Fruit fly (Drosophila melanogaster): Measurements from ENCODE around the gene Efhc1.1.

Gene Efhc1.1

DNA sequence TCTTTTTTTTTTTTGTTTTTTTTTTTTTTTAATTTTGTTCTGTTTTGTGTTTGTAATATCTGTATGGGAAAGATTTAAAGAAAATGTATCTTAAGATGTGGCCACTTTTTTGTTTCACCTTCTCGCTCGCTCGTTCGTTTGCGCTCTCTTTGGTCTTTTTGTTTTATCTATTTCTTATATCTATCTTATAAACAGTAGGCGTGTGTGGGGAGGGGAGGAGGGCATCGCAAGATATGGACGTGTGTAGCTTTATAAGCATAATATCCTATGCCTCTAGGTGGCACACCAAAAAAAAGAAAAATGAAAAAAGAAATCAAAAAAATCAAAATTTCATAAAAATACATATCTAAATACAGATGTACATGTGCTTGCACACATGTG is 29.1 kb upstream of the Efhc1.1 start:
- TF ChIP-seq esn (GFP tag; optimal IDR thresholded peaks at IDR 0.05) (no peak), eg (GFP tag; IDR thresholded peaks at IDR 0.05) (no peak), CG4318 (GFP tag; optimal IDR thresholded peaks at IDR 0.05) (no peak), salr (GFP tag; optimal IDR thresholded peaks at IDR 0.05) (peak in 1 of 2 experiments; percentile 10), fkh (GFP tag; optimal IDR thresholded peaks at IDR 0.05) (no peak), CG31627 (GFP tag; optimal IDR thresholded peaks at IDR 0.05) (no peak), CG7368 (GFP tag; optimal IDR thresholded peaks at IDR 0.05) (no peak)

DNA sequence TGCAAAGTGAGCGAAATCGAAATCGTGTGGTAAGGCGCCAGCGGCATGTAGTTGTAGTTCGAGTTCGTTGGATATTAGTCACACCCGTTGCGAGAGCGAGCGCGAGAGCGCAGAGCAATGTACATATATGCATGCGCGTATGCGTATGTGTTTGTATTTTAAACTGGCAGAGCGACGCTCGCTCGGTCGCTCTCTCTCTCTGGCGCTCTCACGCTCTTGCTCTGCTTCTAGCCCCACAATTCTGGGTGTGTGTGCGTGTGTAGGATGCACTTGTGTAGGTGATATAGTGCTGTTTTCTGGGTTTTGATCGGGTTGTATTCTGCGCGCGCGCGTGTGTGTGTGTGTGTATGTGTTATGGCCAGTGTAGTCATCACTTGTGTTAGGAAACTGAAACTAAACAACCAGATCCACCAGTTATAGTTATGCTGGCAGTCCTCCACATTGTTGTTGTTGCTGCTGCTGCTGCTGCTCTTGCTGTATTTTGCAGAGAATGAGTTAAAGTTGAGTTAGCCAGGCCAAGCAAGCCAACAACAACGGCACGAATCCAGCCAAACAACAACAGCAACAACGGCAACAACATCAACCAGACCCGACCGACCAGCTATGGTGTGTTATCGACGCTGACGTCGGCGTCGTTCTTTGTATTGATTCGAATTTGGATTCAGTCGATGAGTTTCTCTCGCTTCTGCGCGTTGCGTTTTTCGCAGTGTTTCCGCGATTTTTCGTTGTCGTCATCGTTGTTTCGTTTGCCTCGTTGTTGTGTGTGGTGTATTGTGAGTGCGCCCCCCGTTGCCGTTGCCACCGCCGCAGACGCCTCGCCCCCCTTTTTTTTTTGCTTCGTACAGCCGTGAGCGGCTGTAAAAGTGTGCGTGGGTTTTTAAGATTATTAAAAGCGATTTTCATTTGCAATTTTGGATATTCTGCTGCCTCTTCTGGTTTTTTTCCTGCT is 28.4 kb upstream of the Efhc1.1 start:
- TF ChIP-seq achi (GFP tag; optimal IDR thresholded peaks at IDR 0.05) = no peak
- no peak for TF ChIP-seq spab (GFP tag; optimal IDR thresholded peaks at IDR 0.05)
- no peak for TF ChIP-seq CG6276 (GFP tag; optimal IDR thresholded peaks at IDR 0.05)
- peak; percentile 61; the same call in 2 of the 3 replicates for TF ChIP-seq CG8119 (GFP tag; IDR thresholded peaks at IDR 0.05)
- TF ChIP-seq CG3919 (GFP tag; optimal IDR thresholded peaks at IDR 0.05) = no peak
- no peak for TF ChIP-seq acj6 (GFP tag; optimal IDR thresholded peaks at IDR 0.05)
- no peak for TF ChIP-seq dac (GFP tag; optimal IDR thresholded peaks at IDR 0.05)
- no peak for TF ChIP-seq CG1621 (tag; optimal IDR thresholded peaks at IDR 0.05)
- peak; percentile 44 for TF ChIP-seq svp (GFP tag)
- TF ChIP-seq CG6854 (GFP tag; optimal IDR thresholded peaks at IDR 0.05) = peak; percentile 56
- peak; percentile 62 for TF ChIP-seq CG6163 (GFP tag; IDR thresholded peaks at IDR 0.05)
- no peak for TF ChIP-seq CG10669 (GFP tag; optimal IDR thresholded peaks at IDR 0.05)
- TF ChIP-seq ss (GFP tag; optimal IDR thresholded peaks at IDR 0.05) = peak; percentile 2 to 11
- TF ChIP-seq vri (GFP tag; optimal IDR thresholded peaks at IDR 0.05) = peak; percentile 54
- no peak for TF ChIP-seq net (GFP tag; optimal IDR thresholded peaks at IDR 0.05)
- TF ChIP-seq Lpt (GFP tag; optimal IDR thresholded peaks at IDR 0.05) = peak; percentile 56
- TF ChIP-seq pdm3 (GFP tag; optimal IDR thresholded peaks at IDR 0.05) = no peak
- no peak for TF ChIP-seq CG8632 (GFP tag; optimal IDR thresholded peaks at IDR 0.05)
- TF ChIP-seq CG15336 (GFP tag; IDR thresholded peaks at IDR 0.05) = peak; percentile 66; the same call in 1 of the 2 replicates
- TF ChIP-seq CG6808 (GFP tag; optimal IDR thresholded peaks at IDR 0.05) = peak; percentile 22
- TF ChIP-seq fd85E (GFP tag; optimal IDR thresholded peaks at IDR 0.05) = peak; percentile 35
- TF ChIP-seq Sox14 (GFP tag; optimal IDR thresholded peaks at IDR 0.05) = peak; percentile 65
- peak; percentile 65 for TF ChIP-seq Eip78C (GFP tag)
- peak; percentile 12 for TF ChIP-seq lz (GFP tag; optimal IDR thresholded peaks at IDR 0.05)
- no peak for TF ChIP-seq CG4318 (GFP tag; optimal IDR thresholded peaks at IDR 0.05)
- TF ChIP-seq topi (GFP tag; optimal IDR thresholded peaks at IDR 0.05) = no peak
- peak; percentile 29 for TF ChIP-seq Met (GFP tag; optimal IDR thresholded peaks at IDR 0.05)
- peak; percentile 25 for TF ChIP-seq fkh (GFP tag; optimal IDR thresholded peaks at IDR 0.05)
- no peak for TF ChIP-seq Hr39 (GFP tag; optimal IDR thresholded peaks at IDR 0.05)
- peak; percentile 33 for TF ChIP-seq Sox102F (GFP tag; optimal IDR thresholded peaks at IDR 0.05)
- peak; percentile 1 for TF ChIP-seq CG9139 (GFP tag; optimal IDR thresholded peaks at IDR 0.05)
- TF ChIP-seq OdsH (GFP tag; optimal IDR thresholded peaks at IDR 0.05) = peak; percentile 3
- TF ChIP-seq CG16779 (tag; optimal IDR thresholded peaks at IDR 0.05) = peak; percentile 12
- no peak for TF ChIP-seq CG10631 (GFP tag; optimal IDR thresholded peaks at IDR 0.05)
- no peak for TF ChIP-seq Blimp-1 (GFP tag; optimal IDR thresholded peaks at IDR 0.05)
- TF ChIP-seq CG32006 (GFP tag; optimal IDR thresholded peaks at IDR 0.05) = no peak
- no peak for TF ChIP-seq CG11762 (GFP tag; optimal IDR thresholded peaks at IDR 0.05; ENCODE audit: insufficient read depth)
- TF ChIP-seq CG8319 (GFP tag; optimal IDR thresholded peaks at IDR 0.05) = no peak
- TF ChIP-seq Eip75B (GFP tag; optimal IDR thresholded peaks at IDR 0.05) = no peak
- peak; percentile 48 for TF ChIP-seq eg (GFP tag; IDR thresholded peaks at IDR 0.05)
- TF ChIP-seq salr (GFP tag; optimal IDR thresholded peaks at IDR 0.05) = no peak

Measured in whole organism, prepupa.